Fruit fly (Drosophila melanogaster): ENCODE results near the gene CG31787.

CG31787 gene

DNA sequence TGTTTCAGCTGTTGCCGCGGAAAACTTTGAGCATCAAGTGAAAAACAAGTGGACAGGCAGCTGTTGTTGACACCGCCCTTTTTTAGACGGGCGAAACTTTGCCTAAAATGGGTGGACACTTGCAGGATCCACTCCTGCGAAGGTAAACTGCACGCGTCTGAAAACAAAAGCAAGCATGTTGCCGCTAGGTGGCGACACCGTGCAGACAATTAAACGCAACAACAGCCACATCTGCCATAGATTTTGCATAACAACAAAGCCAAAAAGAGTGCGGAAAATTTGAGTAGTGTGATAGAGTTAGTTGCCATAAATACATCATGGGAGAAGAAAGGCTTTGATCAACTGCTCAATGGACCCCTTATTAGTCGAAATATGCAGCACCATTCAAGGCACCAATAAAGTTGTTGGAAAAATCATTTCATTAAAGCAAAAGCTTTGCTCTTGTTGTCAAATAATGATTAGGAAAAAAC, 8.9 kb upstream of the CG31787 start, which contains the start of gene CG5790:
CG5790 (plus strand) TSS at position 420 of the 470 bp plus-strand sequence.
- TF ChIP-seq fru (GFP tag; optimal IDR thresholded peaks at IDR 0.05) = no peak
- no peak for TF ChIP-seq Jra (GFP tag; optimal IDR thresholded peaks at IDR 0.05)
- TF ChIP-seq dl (GFP tag; optimal IDR thresholded peaks at IDR 0.05; ENCODE audit: insufficient read depth in 1 of 2, partially characterized antibody in 2 of 2) = no peak
- TF ChIP-seq Mio (GFP tag; optimal IDR thresholded peaks at IDR 0.05) = no peak
- no peak for TF ChIP-seq N (GFP tag; optimal IDR thresholded peaks at IDR 0.05)
- no peak for TF ChIP-seq tai (GFP tag; optimal IDR thresholded peaks at IDR 0.05)
- no peak for TF ChIP-seq Abd-B (GFP tag; optimal IDR thresholded peaks at IDR 0.05)
- no peak for TF ChIP-seq CrebA (GFP tag; optimal IDR thresholded peaks at IDR 0.05; ENCODE audit: borderline replicate concordance)
- no peak for TF ChIP-seq Dfd (GFP tag; optimal IDR thresholded peaks at IDR 0.05)

DNA sequence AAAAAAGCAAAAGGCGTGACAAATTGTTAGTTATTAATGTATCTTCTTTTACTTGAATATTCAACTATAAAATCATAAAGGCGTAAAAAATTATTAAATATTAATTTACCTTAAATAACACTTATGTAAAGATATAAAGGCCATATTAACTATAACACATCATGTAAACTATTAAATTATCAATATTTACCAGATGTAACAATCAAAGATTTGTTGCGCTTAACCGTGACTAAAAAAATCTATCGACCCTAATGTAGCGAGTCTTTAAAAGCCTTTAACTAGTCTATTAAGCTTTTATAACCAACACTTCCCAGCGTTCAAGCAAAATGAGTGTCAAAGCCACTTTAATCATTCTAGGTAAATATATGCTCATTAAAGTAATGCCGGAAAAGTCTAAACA, 6.7 kb upstream of the CG31787 start, which contains the start of gene Sfp36F:
Sfp36F (plus strand) TSS at position 301 of the 400 bp plus-strand sequence.
- TF ChIP-seq psq (GFP tag; optimal IDR thresholded peaks at IDR 0.05) (no peak), h (GFP tag; optimal IDR thresholded peaks at IDR 0.05) (no peak), br (GFP tag; optimal IDR thresholded peaks at IDR 0.05) (no peak), Myc (optimal IDR thresholded peaks at IDR 0.05) (no peak)

DNA sequence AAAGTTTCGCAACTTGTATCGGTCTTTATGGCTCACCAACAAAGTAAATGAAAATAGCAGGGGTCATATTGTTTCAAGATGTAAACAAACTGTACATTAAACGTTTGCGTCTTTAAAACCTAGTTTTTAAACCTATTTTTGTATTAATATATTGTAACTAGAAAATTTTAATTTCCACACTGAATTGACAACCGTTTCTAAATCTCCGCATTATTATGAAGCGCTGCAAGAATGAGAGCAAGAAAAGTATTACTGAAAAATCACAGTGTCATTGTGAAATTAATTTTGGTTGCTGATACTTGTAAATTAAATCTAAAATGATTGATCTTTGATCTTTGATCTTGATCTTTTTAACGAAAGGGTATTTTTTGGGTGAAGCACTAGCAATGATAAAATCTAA, 5.8 kb upstream of the CG31787 start, which contains the start of gene CG43362:
CG43362 (minus strand) TSS at position 101 of the 400 bp plus-strand sequence.
- TF ChIP-seq sage (GFP tag; optimal IDR thresholded peaks at IDR 0.05) = no peak
- TF ChIP-seq Vsx2 (GFP tag; optimal IDR thresholded peaks at IDR 0.05; ENCODE audit: partially characterized antibody) = no peak
- TF ChIP-seq ey (GFP tag; optimal IDR thresholded peaks at IDR 0.05) = no peak
- TF ChIP-seq tai (GFP tag; optimal IDR thresholded peaks at IDR 0.05) = no peak
- no peak for TF ChIP-seq Sp1 (GFP tag; optimal IDR thresholded peaks at IDR 0.05)
- TF ChIP-seq GATAd (GFP tag; optimal IDR thresholded peaks at IDR 0.05) = no peak
- no peak for TF ChIP-seq Hnf4 (GFP tag; optimal IDR thresholded peaks at IDR 0.05)
- no peak for TF ChIP-seq sv (GFP tag; optimal IDR thresholded peaks at IDR 0.05)
- TF ChIP-seq dl (GFP tag; optimal IDR thresholded peaks at IDR 0.05; ENCODE audit: insufficient read depth in 1 of 2, partially characterized antibody in 2 of 2) = no peak
- no peak for TF ChIP-seq brk (GFP tag; optimal IDR thresholded peaks at IDR 0.05)
- TF ChIP-seq Myc (optimal IDR thresholded peaks at IDR 0.05) = no peak
- no peak for TF ChIP-seq foxo (GFP tag; optimal IDR thresholded peaks at IDR 0.05)
- no peak for TF ChIP-seq rgr (GFP tag; optimal IDR thresholded peaks at IDR 0.05)
- TF ChIP-seq Hr83 (GFP tag; optimal IDR thresholded peaks at IDR 0.05; ENCODE audit: poor library complexity, severe bottlenecking) = no peak
- TF ChIP-seq woc (GFP tag; optimal IDR thresholded peaks at IDR 0.05) = no peak

DNA sequence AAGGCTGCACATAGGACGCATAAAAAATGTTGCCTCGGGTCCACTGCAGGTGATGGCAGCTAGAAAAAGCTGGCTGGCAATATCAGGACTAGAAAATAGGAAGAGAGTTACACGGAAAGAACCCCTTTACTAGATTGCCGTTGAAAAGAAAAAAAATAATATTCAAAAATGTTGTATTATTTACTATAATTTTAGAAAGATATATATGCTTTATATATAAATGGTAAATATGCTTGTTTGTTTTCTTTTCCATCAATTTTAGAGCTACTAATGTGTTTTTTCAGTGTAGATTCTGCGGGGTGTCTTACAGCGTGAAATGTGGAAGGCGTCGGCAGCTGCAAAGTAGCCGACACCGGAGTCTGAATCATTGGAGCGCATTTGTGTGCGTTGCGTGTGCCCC, 1.7 kb upstream of the CG31787 start:
- TF ChIP-seq pan (optimal IDR thresholded peaks at IDR 0.05) = no peak

DNA sequence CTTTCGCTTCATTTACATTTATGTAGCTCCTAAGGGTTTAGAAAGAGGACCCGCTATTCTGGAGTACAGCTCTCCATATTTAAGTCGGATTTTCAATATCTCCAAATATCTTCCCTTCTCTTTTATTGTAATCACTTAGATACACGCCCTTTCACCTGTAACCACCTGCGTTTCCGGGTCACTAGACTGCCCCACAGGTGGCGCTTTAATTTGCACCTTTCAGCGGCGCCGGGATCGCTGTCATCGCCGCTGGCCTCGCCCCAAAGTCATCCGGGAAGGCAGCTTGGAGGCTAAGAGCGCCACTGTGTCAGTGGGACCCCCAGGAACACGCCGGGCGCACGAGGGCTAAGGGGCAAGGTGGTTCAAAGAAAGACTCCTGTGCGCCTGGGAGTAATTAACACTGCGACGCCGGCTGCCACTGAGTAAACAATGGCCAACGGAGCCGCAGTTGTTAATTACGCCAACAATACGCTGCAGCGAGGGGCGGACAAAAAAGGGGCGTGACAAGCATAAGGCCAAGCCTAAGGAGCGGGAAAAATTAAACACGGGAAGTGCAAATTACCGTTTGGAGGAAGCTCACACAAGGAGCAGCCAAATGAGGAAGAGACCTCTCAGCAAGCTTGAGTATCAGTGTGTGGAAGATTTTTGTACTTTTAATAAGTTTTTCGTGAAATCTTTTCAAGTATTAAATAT, 1.2 kb downstream of the CG31787 start:
- TF ChIP-seq Hr78 (GFP tag; optimal IDR thresholded peaks at IDR 0.05) (no peak), N (GFP tag; optimal IDR thresholded peaks at IDR 0.05) (no peak), Mio (GFP tag; optimal IDR thresholded peaks at IDR 0.05) (no peak), usp (GFP tag; optimal IDR thresholded peaks at IDR 0.05) (no peak), psq (GFP tag; optimal IDR thresholded peaks at IDR 0.05) (no peak), woc (GFP tag; optimal IDR thresholded peaks at IDR 0.05) (no peak), sv (GFP tag; optimal IDR thresholded peaks at IDR 0.05) (no peak), Dif (GFP tag; optimal IDR thresholded peaks at IDR 0.05; ENCODE audit: partially characterized antibody) (no peak), Myc (optimal IDR thresholded peaks at IDR 0.05) (no peak), Hr83 (GFP tag; optimal IDR thresholded peaks at IDR 0.05; ENCODE audit: poor library complexity, severe bottlenecking) (no peak)

DNA sequence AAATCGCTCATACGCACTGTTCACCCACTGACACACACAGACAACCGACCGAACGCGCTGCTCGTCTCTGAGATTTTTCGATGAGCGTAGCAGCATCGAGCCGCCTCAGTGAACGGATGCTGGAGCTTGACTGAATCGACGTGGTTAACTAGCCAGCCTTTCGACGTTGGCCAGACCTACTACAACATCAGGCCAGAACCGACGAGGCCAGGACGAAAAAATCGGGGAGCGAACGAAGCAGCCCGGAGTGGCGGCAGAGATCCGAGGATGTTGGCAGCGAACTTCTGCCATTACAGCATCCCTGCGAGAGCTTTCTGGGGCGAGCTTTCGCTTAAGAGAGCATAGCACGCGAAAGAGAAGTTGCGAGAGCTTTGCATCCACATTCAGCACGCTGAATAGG, 9.9 kb downstream of the CG31787 start, which contains the start of gene CG42750:
CG42750 (minus strand) TSS at position 108 of the 400 bp plus-strand sequence.
- no peak for TF ChIP-seq CG9705 (GFP tag; optimal IDR thresholded peaks at IDR 0.05)
- TF ChIP-seq Dfd (GFP tag; optimal IDR thresholded peaks at IDR 0.05) = no peak
- TF ChIP-seq Abd-B (GFP tag; optimal IDR thresholded peaks at IDR 0.05) = no peak
- TF ChIP-seq dmrt93B (GFP tag; optimal IDR thresholded peaks at IDR 0.05) = no peak
- no peak for TF ChIP-seq brk (GFP tag; optimal IDR thresholded peaks at IDR 0.05)
- no peak for TF ChIP-seq HLH106 (tag; optimal IDR thresholded peaks at IDR 0.05)
- no peak for TF ChIP-seq N (GFP tag; optimal IDR thresholded peaks at IDR 0.05)
- TF ChIP-seq dl (GFP tag; optimal IDR thresholded peaks at IDR 0.05; ENCODE audit: insufficient read depth in 1 of 2, partially characterized antibody in 2 of 2) = no peak
- TF ChIP-seq GATAd (GFP tag; optimal IDR thresholded peaks at IDR 0.05) = no peak
- no peak for TF ChIP-seq Mio (GFP tag; optimal IDR thresholded peaks at IDR 0.05)

Measured in whole organism, wandering third instar larva.